Fruit fly (Drosophila melanogaster) whole organism, wandering third instar larva: ENCODE data around the gene CG33253.

Experiments used
- Abd-B ChIP-seq: fragments of >200 bp; optimal IDR thresholded peaks from 2 replicates; lab custom pipeline; 2017; ENCODE audit warnings: missing biosample characterization, missing genetic modification characterization
- CG32264 ChIP-seq: fragments of 200-800 bp; sonication (Bioruptor generic); optimal IDR thresholded peaks from 2 replicates; lab custom pipeline; 2016; ENCODE audit warnings: missing biosample characterization, missing genetic modification characterization
- CG9705 ChIP-seq: fragments of 200-800 bp; sonication (Bioruptor generic); optimal IDR thresholded peaks from 2 replicates; lab custom pipeline; 2018; ENCODE audit warnings: missing biosample characterization, mild to moderate bottlenecking, missing genetic modification characterization
- CrebA ChIP-seq: fragments of 200-800 bp; sonication (Bioruptor generic); optimal IDR thresholded peaks from 2 replicates; lab custom pipeline; 2016; ENCODE audit warnings: missing biosample characterization, mild to moderate bottlenecking, missing genetic modification characterization, borderline replicate concordance
- Dfd ChIP-seq: fragments of >200 bp; optimal IDR thresholded peaks from 2 replicates; lab custom pipeline; 2017; ENCODE audit warnings: missing biosample characterization, missing genetic modification characterization
- Dif ChIP-seq: fragments of 200-275, 200-300 bp; sonication (Bioruptor generic); optimal IDR thresholded peaks from 2 replicates; lab custom pipeline; 2018; ENCODE audit warnings: missing biosample characterization, missing genetic modification characterization; ENCODE audit not compliant: partially characterized antibody
- GATAd ChIP-seq: sonication (Bioruptor generic); optimal IDR thresholded peaks from 2 replicates; lab custom pipeline; 2016; ENCODE audit warnings: missing biosample characterization, missing genetic modification characterization
- HLH106 ChIP-seq: fragments of 200-800 bp; optimal IDR thresholded peaks from 3 replicates; lab custom pipeline; 2019; ENCODE audit warnings: missing biosample characterization, mild to moderate bottlenecking, missing genetic modification characterization, moderate library complexity
- Hnf4 ChIP-seq: fragments of 200-800 bp; sonication (Bioruptor generic); optimal IDR thresholded peaks from 2 replicates; lab custom pipeline; 2016; ENCODE audit warnings: missing biosample characterization, mild to moderate bottlenecking, missing genetic modification characterization
- Hr78 ChIP-seq: fragments of >200 bp; optimal IDR thresholded peaks from 2 replicates; lab custom pipeline; 2017; ENCODE audit warnings: missing biosample characterization, missing genetic modification characterization
- Hr83 ChIP-seq: fragments of 200-300 bp; sonication (Bioruptor generic); optimal IDR thresholded peaks from 2 replicates; lab custom pipeline; 2016; ENCODE audit warnings: missing biosample characterization, mild to moderate bottlenecking, missing genetic modification characterization, moderate library complexity; ENCODE audit not compliant: poor library complexity, severe bottlenecking
- Jra ChIP-seq: sonication (Bioruptor generic); optimal IDR thresholded peaks from 2 replicates; lab custom pipeline; 2016; ENCODE audit warnings: missing biosample characterization, missing genetic modification characterization
- Mio ChIP-seq: sonication (Bioruptor generic); optimal IDR thresholded peaks from 2 replicates; lab custom pipeline; 2016; ENCODE audit warnings: missing biosample characterization, missing genetic modification characterization
- Myc ChIP-seq: fragments of >200 bp; optimal IDR thresholded peaks from 2 replicates; lab custom pipeline; 2017
- N ChIP-seq: fragments of >200 bp; optimal IDR thresholded peaks from 2 replicates; lab custom pipeline; 2018; ENCODE audit warnings: missing biosample characterization, missing external identifiers, missing genetic modification characterization
- OdsH ChIP-seq: fragments of 200-800 bp; sonication (Bioruptor generic); optimal IDR thresholded peaks from 2 replicates; lab custom pipeline; 2016; ENCODE audit warnings: missing biosample characterization, mild to moderate bottlenecking, missing genetic modification characterization
- Rel ChIP-seq, 2 experiments: fragments of 200-800 bp; sonication (Bioruptor generic) in 1 of 2; optimal IDR thresholded peaks; 2 replicates in 1 of 2; 3 replicates in 1 of 2; lab custom pipeline; 2016 to 2019; ENCODE audit warnings: mild to moderate bottlenecking in 2 of 2, missing biosample characterization in 2 of 2, missing genetic modification characterization in 2 of 2, moderate library complexity in 1 of 2
- Sp1 ChIP-seq: fragments of 200-800 bp; sonication (Bioruptor generic); optimal IDR thresholded peaks from 3 replicates; lab custom pipeline; 2019; ENCODE audit warnings: missing biosample characterization, mild to moderate bottlenecking, missing genetic modification characterization, moderate library complexity
- Vsx2 ChIP-seq: fragments of 200-300, 225-300 bp; sonication (Bioruptor generic); optimal IDR thresholded peaks from 2 replicates; lab custom pipeline; 2018; ENCODE audit warnings: missing biosample characterization, missing genetic modification characterization; ENCODE audit not compliant: partially characterized antibody
- br ChIP-seq: fragments of 200-800 bp; sonication (Bioruptor generic); optimal IDR thresholded peaks from 2 replicates; lab custom pipeline; 2016; ENCODE audit warnings: missing biosample characterization, missing genetic modification characterization
- brk ChIP-seq: fragments of 200-800 bp; sonication (Bioruptor generic); optimal IDR thresholded peaks from 2 replicates; lab custom pipeline; 2016; ENCODE audit warnings: missing biosample characterization, mild to moderate bottlenecking, missing genetic modification characterization
- dl ChIP-seq, 2 experiments: fragments of 175-275, 200-275 bp in 1 of 2; fragments of 200-275 bp in 1 of 2; sonication (Bioruptor generic); optimal IDR thresholded peaks; lab custom pipeline; 2018; ENCODE audit warnings: mild to moderate bottlenecking in 2 of 2, missing biosample characterization in 2 of 2, missing genetic modification characterization in 2 of 2, moderate library complexity in 2 of 2; ENCODE audit not compliant: partially characterized antibody in 2 of 2, insufficient read depth in 1 of 2
- dmrt93B ChIP-seq: fragments of 200-800 bp; sonication (Bioruptor generic); optimal IDR thresholded peaks from 2 replicates; lab custom pipeline; 2018; ENCODE audit warnings: missing biosample characterization, mild to moderate bottlenecking, missing genetic modification characterization
- dsf ChIP-seq: sonication (Bioruptor generic); optimal IDR thresholded peaks from 2 replicates; lab custom pipeline; 2016; ENCODE audit warnings: missing biosample characterization, missing genetic modification characterization, borderline replicate concordance
- ey ChIP-seq: fragments of 200-800 bp; sonication (Bioruptor generic); optimal IDR thresholded peaks from 2 replicates; lab custom pipeline; 2016; ENCODE audit warnings: missing biosample characterization, missing genetic modification characterization
- foxo ChIP-seq, 2 experiments: fragments of 200-800 bp; sonication (Bioruptor generic); optimal IDR thresholded peaks; 2 replicates in 1 of 2; 3 replicates in 1 of 2; lab custom pipeline; 2016 to 2017; ENCODE audit warnings: missing biosample characterization in 2 of 2, missing genetic modification characterization in 2 of 2
- fru ChIP-seq: fragments of 200-800 bp; sonication (Bioruptor generic); optimal IDR thresholded peaks from 3 replicates; lab custom pipeline; 2016; ENCODE audit warnings: missing biosample characterization, mild to moderate bottlenecking, missing genetic modification characterization
- h ChIP-seq: fragments of 200-800 bp; sonication (Bioruptor generic); optimal IDR thresholded peaks from 3 replicates; lab custom pipeline; 2016; ENCODE audit warnings: missing biosample characterization, mild to moderate bottlenecking, missing genetic modification characterization
- jim ChIP-seq: fragments of 175-275, 200-325 bp; sonication (Bioruptor generic); optimal IDR thresholded peaks from 2 replicates; lab custom pipeline; 2016; ENCODE audit warnings: missing biosample characterization, mild to moderate bottlenecking, missing genetic modification characterization
- lola ChIP-seq: fragments of >200 bp; optimal IDR thresholded peaks from 2 replicates; lab custom pipeline; 2017; ENCODE audit warnings: missing biosample characterization, missing genetic modification characterization
- pan ChIP-seq: fragments of >200 bp; optimal IDR thresholded peaks from 2 replicates; lab custom pipeline; 2017
- psq ChIP-seq: fragments of 200-800 bp; sonication (Bioruptor generic); optimal IDR thresholded peaks from 3 replicates; lab custom pipeline; 2017; ENCODE audit warnings: missing biosample characterization, mild to moderate bottlenecking, missing genetic modification characterization, moderate library complexity
- rgr ChIP-seq: fragments of 200-800 bp; sonication (Bioruptor generic); optimal IDR thresholded peaks from 3 replicates; lab custom pipeline; 2016; ENCODE audit warnings: missing biosample characterization, mild to moderate bottlenecking, missing genetic modification characterization
- sage ChIP-seq: fragments of 200-800 bp; sonication (Bioruptor generic); optimal IDR thresholded peaks from 2 replicates; lab custom pipeline; 2016; ENCODE audit warnings: missing biosample characterization, mild to moderate bottlenecking, missing genetic modification characterization
- sv ChIP-seq: fragments of 200-800 bp; sonication (Bioruptor generic); optimal IDR thresholded peaks from 3 replicates; lab custom pipeline; 2016; ENCODE audit warnings: missing biosample characterization, missing genetic modification characterization
- tai ChIP-seq: sonication (Bioruptor generic); optimal IDR thresholded peaks from 2 replicates; lab custom pipeline; 2016; ENCODE audit warnings: missing biosample characterization, missing genetic modification characterization
- usp ChIP-seq: fragments of >200 bp; optimal IDR thresholded peaks from 2 replicates; lab custom pipeline; 2017; ENCODE audit warnings: missing biosample characterization, missing genetic modification characterization
- woc ChIP-seq: sonication (Bioruptor generic); optimal IDR thresholded peaks from 2 replicates; lab custom pipeline; 2016; ENCODE audit warnings: missing biosample characterization, mild to moderate bottlenecking, missing genetic modification characterization

The CG33253 gene

DNA sequence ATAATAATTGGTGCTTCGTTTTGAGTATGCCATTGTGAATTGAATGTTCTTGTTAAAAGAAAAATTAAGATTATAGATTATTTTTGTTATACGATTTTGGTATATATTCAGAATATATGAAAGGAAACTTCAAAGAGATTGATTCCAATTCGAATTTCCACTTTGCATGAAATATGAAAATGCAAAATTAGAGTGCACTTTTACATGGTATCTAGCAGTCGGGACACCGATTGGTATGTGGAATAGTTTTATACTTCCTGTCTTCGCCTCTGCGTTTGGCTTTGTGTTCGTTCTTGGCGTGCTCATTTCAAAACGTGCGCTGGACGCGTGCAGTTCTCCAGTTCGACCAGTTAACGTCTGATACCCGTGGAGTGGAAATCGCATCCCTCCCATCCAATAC lies at the start of gene CG33253:
TSS of gene CG33253 (plus strand) at position 301 of the 400 bp plus-strand sequence.
- TF ChIP-seq CG9705 (GFP tag; lab: Kevin White, UChicago) (no peak), br (no peak), Sp1 (GFP tag; lab: Kevin White, UChicago) (no peak), sv (no peak)

DNA sequence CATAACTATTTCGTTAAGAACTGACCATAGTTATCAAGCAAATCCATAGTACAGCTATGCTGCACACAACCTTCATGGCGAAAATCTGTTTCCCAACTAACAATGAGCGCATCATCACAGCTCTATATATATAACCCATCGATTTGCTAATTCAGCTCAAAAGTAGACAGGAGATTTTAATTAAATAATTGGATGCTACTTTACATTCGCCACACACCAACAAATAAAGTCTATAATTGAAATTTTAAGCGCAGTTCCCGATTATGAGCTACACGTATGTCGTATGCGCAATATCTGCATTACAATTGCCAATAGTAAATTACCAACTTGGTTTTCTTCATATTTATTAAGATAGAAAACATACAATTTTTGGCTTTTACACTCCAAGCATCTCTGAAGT lies 47.5 kb upstream of the CG33253 start, which contains the start of gene Obp18a:
TSS of gene Obp18a (minus strand) at position 101 of the 400 bp plus-strand sequence.
- TF ChIP-seq Mio (GFP tag; lab: Kevin White, UChicago) (no peak), sage (no peak), dsf (GFP tag; lab: Kevin White, UChicago) (no peak), OdsH (GFP tag; lab: Kevin White, UChicago) (no peak), GATAd (no peak), Dif (GFP tag; lab: Kevin White, UChicago) (no peak), CG32264 (GFP tag; lab: Kevin White, UChicago) (no peak), br (no peak), Jra (no peak), Hr83 (GFP tag; lab: Kevin White, UChicago) (no peak), Hr78 (no peak), brk (GFP tag; lab: Kevin White, UChicago) (no peak), Dfd (GFP tag; lab: Kevin White, UChicago) (no peak), fru (no peak), sv (no peak), CrebA (GFP tag; lab: Kevin White, UChicago) (no peak)
- TF ChIP-seq, all 38 proteins: peak for 0

dm6 chrX:19144785-19145422 lies 38.3 kb upstream of the CG33253 start:
- TF ChIP-seq woc (no peak), psq (no peak), Rel (GFP tag; optimal IDR thresholded peaks at IDR 0.05; lab: Kevin White, UChicago) (no peak), Rel (tag; optimal IDR thresholded peaks at IDR 0.05; lab: Kevin White, UChicago) (peak; percentile 90), foxo (GFP tag; optimal IDR thresholded peaks at IDR 0.05; lab: Kevin White, UChicago) (peak in 1 of 2 experiments; percentile 5), brk (GFP tag; lab: Kevin White, UChicago) (no peak), CG9705 (GFP tag; lab: Kevin White, UChicago) (no peak), N (no peak), tai (GFP tag; lab: Kevin White, UChicago) (no peak), fru (peak; percentile 15), Dfd (GFP tag; lab: Kevin White, UChicago) (no peak), Jra (no peak), h (peak; percentile 22), Abd-B (GFP tag; lab: Kevin White, UChicago) (no peak), rgr (GFP tag; lab: Kevin White, UChicago) (peak; percentile 15)

dm6 chrX:19146421-19146952 lies 36.7 kb upstream of the CG33253 start:
- TF ChIP-seq psq = peak; percentile 43
- no peak for TF ChIP-seq brk (GFP tag; lab: Kevin White, UChicago)
- TF ChIP-seq dsf (GFP tag; lab: Kevin White, UChicago) = no peak
- no peak for TF ChIP-seq Sp1 (GFP tag; lab: Kevin White, UChicago)
- TF ChIP-seq fru = peak; percentile 43
- no peak for TF ChIP-seq CG9705 (GFP tag; lab: Kevin White, UChicago)
- TF ChIP-seq Dif (GFP tag; lab: Kevin White, UChicago) = no peak
- TF ChIP-seq jim (GFP tag; lab: Kevin White, UChicago) = no peak
- peak; percentile 38 for TF ChIP-seq woc
- peak; percentile 36 for TF ChIP-seq h
- TF ChIP-seq Hnf4 (GFP tag; lab: Kevin White, UChicago) = no peak
- TF ChIP-seq CG32264 (GFP tag; lab: Kevin White, UChicago) = no peak
- TF ChIP-seq Myc (lab: Kevin White, UChicago) = no peak
- TF ChIP-seq br = no peak
- TF ChIP-seq foxo (GFP tag; optimal IDR thresholded peaks at IDR 0.05; lab: Kevin White, UChicago) = peak in 1 of 2 experiments; percentile 48
- TF ChIP-seq Abd-B (GFP tag; lab: Kevin White, UChicago) = no peak
- TF ChIP-seq dl (GFP tag; optimal IDR thresholded peaks at IDR 0.05; lab: Kevin White, UChicago; ENCODE audit: insufficient read depth in 1 of 2, partially characterized antibody in 2 of 2) = no peak
- no peak for TF ChIP-seq lola
- no peak for TF ChIP-seq Dfd (GFP tag; lab: Kevin White, UChicago)
- TF ChIP-seq Hr78 = no peak
- TF ChIP-seq sv = no peak
- peak; percentile 4 for TF ChIP-seq OdsH (GFP tag; lab: Kevin White, UChicago)
- no peak for TF ChIP-seq usp (GFP tag; lab: Kevin White, UChicago)
- no peak for TF ChIP-seq sage
- TF ChIP-seq HLH106 (tag; lab: Kevin White, UChicago) = no peak
- no peak for TF ChIP-seq GATAd
- TF ChIP-seq Vsx2 (GFP tag; lab: Kevin White, UChicago) = no peak
- no peak for TF ChIP-seq N
- TF ChIP-seq tai (GFP tag; lab: Kevin White, UChicago) = no peak
- TF ChIP-seq pan (lab: Kevin White, UChicago) = no peak
- peak; percentile 36 for TF ChIP-seq ey (GFP tag; lab: Kevin White, UChicago)
- TF ChIP-seq Hr83 (GFP tag; lab: Kevin White, UChicago) = no peak
- TF ChIP-seq dmrt93B (GFP tag; lab: Kevin White, UChicago) = no peak
- no peak for TF ChIP-seq Jra
- TF ChIP-seq rgr (GFP tag; lab: Kevin White, UChicago) = peak; percentile 39
- TF ChIP-seq Rel (GFP tag; optimal IDR thresholded peaks at IDR 0.05; lab: Kevin White, UChicago) = no peak
- peak; percentile 67 for TF ChIP-seq Rel (tag; optimal IDR thresholded peaks at IDR 0.05; lab: Kevin White, UChicago)
